Worm (Caenorhabditis elegans) whole organism, mixed stage, embryonic: ENCODE results near the gene clec-255.

Source experiments
- M03D4.4 ChIP-seq: sonication (generic microtip); optimal IDR thresholded peaks from 2 replicates; lab custom pipeline; 2017; ENCODE audit warnings: mild to moderate bottlenecking, missing genetic modification characterization, missing compliant biosample characterization
- bed-3 ChIP-seq: fragments of 200-800 bp; sonication (Bioruptor generic); optimal IDR thresholded peaks from 3 replicates; lab custom pipeline; 2018; ENCODE audit warnings: mild to moderate bottlenecking, missing genetic modification characterization, moderate library complexity, missing compliant biosample characterization
- blmp-1 ChIP-seq: fragments of 150-350 bp; optimal IDR thresholded peaks from 2 replicates; lab custom pipeline; 2014; ENCODE audit warnings: missing biosample characterization, missing genetic modification characterization
- ceh-39 ChIP-seq: fragments of 150-350 bp; optimal IDR thresholded peaks from 2 replicates; lab custom pipeline; 2014; ENCODE audit warnings: missing biosample characterization, missing genetic modification characterization
- ceh-43 ChIP-seq: fragments of 200-800 bp; sonication (Bioruptor generic); optimal IDR thresholded peaks from 2 replicates; lab custom pipeline; 2018; ENCODE audit warnings: mild to moderate bottlenecking, missing genetic modification characterization, moderate library complexity, missing compliant biosample characterization
- ceh-83 ChIP-seq: fragments of 200-800 bp; sonication (Bioruptor generic); optimal IDR thresholded peaks from 2 replicates; lab custom pipeline; 2018; ENCODE audit warnings: mild to moderate bottlenecking, missing genetic modification characterization, missing compliant biosample characterization
- ces-1 ChIP-seq: fragments of 150-350 bp; optimal IDR thresholded peaks from 2 replicates; lab custom pipeline; 2014; ENCODE audit warnings: missing biosample characterization, missing genetic modification reagents, missing genetic modification characterization
- cnd-1 ChIP-seq: fragments of 200-800 bp; sonication (Bioruptor generic); optimal IDR thresholded peaks from 2 replicates; lab custom pipeline; 2018; ENCODE audit warnings: mild to moderate bottlenecking, missing genetic modification characterization, missing compliant biosample characterization
- elt-1 ChIP-seq: sonication (generic microtip); optimal IDR thresholded peaks from 2 replicates; lab custom pipeline; 2017; ENCODE audit warnings: missing genetic modification characterization, mild to moderate bottlenecking, missing compliant biosample characterization, antibody characterized with exemption, moderate library complexity, borderline replicate concordance; ENCODE audit not compliant: insufficient read depth
- elt-3 ChIP-seq: fragments of 150-350 bp; optimal IDR thresholded peaks from 2 replicates; lab custom pipeline; 2014; ENCODE audit warnings: missing biosample characterization, missing genetic modification characterization
- flh-1 ChIP-seq: fragments of 200-800 bp; sonication (Bioruptor generic); optimal IDR thresholded peaks from 2 replicates; lab custom pipeline; 2018; ENCODE audit warnings: mild to moderate bottlenecking, missing genetic modification characterization, moderate library complexity, missing compliant biosample characterization
- ham-2 ChIP-seq: fragments of 200-800 bp; sonication (Bioruptor generic); optimal IDR thresholded peaks from 2 replicates; lab custom pipeline; 2018; ENCODE audit warnings: mild to moderate bottlenecking, missing genetic modification characterization, missing compliant biosample characterization
- hlh-1 ChIP-seq: fragments of 150-350 bp; optimal IDR thresholded peaks from 2 replicates; lab custom pipeline; 2014; ENCODE audit warnings: missing biosample characterization, missing genetic modification reagents, missing genetic modification characterization
- lin-13 ChIP-seq: fragments of 150-350 bp; optimal IDR thresholded peaks from 2 replicates; lab custom pipeline; 2014; ENCODE audit warnings: missing biosample characterization, missing genetic modification characterization
- lin-32 ChIP-seq: fragments of 200-800 bp; sonication (Bioruptor generic); optimal IDR thresholded peaks from 2 replicates; lab custom pipeline; 2018; ENCODE audit warnings: mild to moderate bottlenecking, missing genetic modification characterization, missing compliant biosample characterization
- lsy-2 ChIP-seq: fragments of 150-350 bp; optimal IDR thresholded peaks from 2 replicates; lab custom pipeline; 2014; ENCODE audit warnings: missing biosample characterization, missing genetic modification characterization
- mab-5 ChIP-seq: fragments of 150-350 bp; optimal IDR thresholded peaks from 2 replicates; lab custom pipeline; 2014; ENCODE audit warnings: missing biosample characterization, missing genetic modification characterization
- mep-1 ChIP-seq: fragments of 150-350 bp; optimal IDR thresholded peaks from 2 replicates; lab custom pipeline; 2017; ENCODE audit warnings: missing biosample characterization, missing genetic modification reagents, missing genetic modification characterization, inconsistent platforms
- mls-2 ChIP-seq: sonication (generic microtip); optimal IDR thresholded peaks from 2 replicates; lab custom pipeline; 2016; ENCODE audit warnings: mild to moderate bottlenecking, missing genetic modification characterization, moderate library complexity, missing compliant biosample characterization
- nhr-12 ChIP-seq: fragments of 150-350 bp; optimal IDR thresholded peaks from 2 replicates; lab custom pipeline; 2014; ENCODE audit warnings: missing biosample characterization, missing genetic modification characterization
- nhr-2 ChIP-seq: fragments of 150-350 bp; optimal IDR thresholded peaks from 2 replicates; lab custom pipeline; 2014; ENCODE audit warnings: missing biosample characterization, missing genetic modification characterization
- nhr-237 ChIP-seq: fragments of 150-350 bp; optimal IDR thresholded peaks from 2 replicates; lab custom pipeline; 2014; ENCODE audit warnings: missing biosample characterization, missing genetic modification characterization
- nhr-28 ChIP-seq: fragments of 150-350 bp; optimal IDR thresholded peaks from 2 replicates; lab custom pipeline; 2014; ENCODE audit warnings: missing biosample characterization, missing genetic modification characterization
- pha-4 ChIP-seq: fragments of 150-350 bp; optimal IDR thresholded peaks from 2 replicates; lab custom pipeline; 2018; ENCODE audit warnings: missing biosample characterization, missing genetic modification reagents, missing genetic modification characterization
- sem-2 ChIP-seq: fragments of 200-800 bp; sonication (Bioruptor generic); optimal IDR thresholded peaks from 2 replicates; lab custom pipeline; 2018; ENCODE audit warnings: mild to moderate bottlenecking, missing genetic modification characterization, missing compliant biosample characterization
- snpc-4 ChIP-seq: fragments of 150-350 bp; optimal IDR thresholded peaks from 2 replicates; lab custom pipeline; 2014; ENCODE audit warnings: missing biosample characterization, missing genetic modification characterization
- sptf-1 ChIP-seq: sonication (generic microtip); optimal IDR thresholded peaks from 2 replicates; lab custom pipeline; 2017; ENCODE audit warnings: mild to moderate bottlenecking, missing genetic modification characterization, moderate library complexity, missing compliant biosample characterization
- tbx-8 ChIP-seq: fragments of 200-800 bp; sonication (Bioruptor generic); optimal IDR thresholded peaks from 2 replicates; lab custom pipeline; 2018; ENCODE audit warnings: mild to moderate bottlenecking, missing genetic modification characterization, moderate library complexity, missing compliant biosample characterization
- unc-120 ChIP-seq: sonication (generic microtip); optimal IDR thresholded peaks from 2 replicates; lab custom pipeline; 2017; ENCODE audit warnings: missing genetic modification characterization, missing compliant biosample characterization; ENCODE audit not compliant: poor library complexity, severe bottlenecking
- unc-39 ChIP-seq: fragments of 150-350 bp; optimal IDR thresholded peaks from 2 replicates; lab custom pipeline; 2014; ENCODE audit warnings: missing biosample characterization, missing genetic modification characterization
- unc-62 ChIP-seq: fragments of 150-350 bp; optimal IDR thresholded peaks from 2 replicates; lab custom pipeline; 2014; ENCODE audit warnings: missing biosample characterization, missing genetic modification reagents, missing genetic modification characterization
- zip-8 ChIP-seq: fragments of 150-350 bp; optimal IDR thresholded peaks from 2 replicates; lab custom pipeline; 2014; ENCODE audit warnings: missing biosample characterization, missing genetic modification characterization
- ztf-11 ChIP-seq: fragments of 150-350 bp; optimal IDR thresholded peaks from 2 replicates; lab custom pipeline; 2014; ENCODE audit warnings: missing biosample characterization, missing genetic modification characterization

clec-255 gene

ce11 chrV:18806409-18806808 is 35.9 kb upstream of the clec-255 start, which contains the start of gene sri-10:
Gene sri-10, minus strand, starts transcription at chrV:18806509.
- TF ChIP-seq unc-120 (tag; lab: Kevin White, UChicago) (no peak), unc-62 (GFP tag; lab: Kevin White, UChicago) (no peak), M03D4.4 (tag; lab: Kevin White, UChicago) (no peak), blmp-1 (tag; lab: Kevin White, UChicago) (no peak), flh-1 (GFP tag; lab: Kevin White, UChicago) (no peak), snpc-4 (no peak), unc-39 (tag; lab: Kevin White, UChicago) (no peak), sptf-1 (tag; lab: Kevin White, UChicago) (no peak), lin-13 (no peak), pha-4 (tag; lab: Kevin White, UChicago) (no peak), cnd-1 (tag; lab: Kevin White, UChicago) (no peak), lsy-2 (tag; lab: Kevin White, UChicago) (no peak), ham-2 (GFP tag; lab: Kevin White, UChicago) (no peak), ceh-83 (GFP tag; lab: Kevin White, UChicago) (no peak), ztf-11 (tag; lab: Kevin White, UChicago) (no peak), sem-2 (no peak), elt-1 (tag; lab: Kevin White, UChicago) (no peak)
- TF ChIP-seq, all 35 proteins: peak for 0

ce11 chrV:18803260-18803659 is 32.7 kb upstream of the clec-255 start, which contains the start of gene C54E10.10:
Gene C54E10.10, minus strand, starts transcription at chrV:18803360.
- no peak for TF ChIP-seq flh-1 (GFP tag; lab: Kevin White, UChicago)
- TF ChIP-seq, all 35 proteins: peak for 0

ce11 chrV:18802077-18802476 is 31.6 kb upstream of the clec-255 start, which contains the start of gene C54E10.11:
Gene C54E10.11, minus strand, starts transcription at chrV:18802177.
- TF ChIP-seq ham-2 (GFP tag; lab: Kevin White, UChicago) (no peak), ceh-39 (tag; lab: Kevin White, UChicago) (no peak), zip-8 (tag; lab: Kevin White, UChicago) (no peak), hlh-1 (no peak), snpc-4 (no peak), bed-3 (GFP tag; lab: Kevin White, UChicago) (no peak), pha-4 (tag; lab: Kevin White, UChicago) (no peak), ceh-43 (GFP tag; lab: Kevin White, UChicago) (no peak), ztf-11 (tag; lab: Kevin White, UChicago) (no peak), sem-2 (no peak), mls-2 (tag; lab: Kevin White, UChicago) (no peak), nhr-28 (tag; lab: Kevin White, UChicago) (no peak), elt-1 (tag; lab: Kevin White, UChicago) (no peak), blmp-1 (tag; lab: Kevin White, UChicago) (no peak), nhr-12 (tag; lab: Kevin White, UChicago) (no peak), cnd-1 (tag; lab: Kevin White, UChicago) (no peak), nhr-237 (tag; lab: Kevin White, UChicago) (no peak), tbx-8 (no peak), lin-32 (no peak)

ce11 chrV:18800811-18801210 is 30.3 kb upstream of the clec-255 start, which contains the start of gene nhr-170:
Gene nhr-170, minus strand, starts transcription at chrV:18800826.
- TF ChIP-seq elt-1 (tag; lab: Kevin White, UChicago), result no peak
- TF ChIP-seq ceh-83 (GFP tag; lab: Kevin White, UChicago), result no peak
- no peak for TF ChIP-seq M03D4.4 (tag; lab: Kevin White, UChicago)
- no peak for TF ChIP-seq lsy-2 (tag; lab: Kevin White, UChicago)
- TF ChIP-seq mls-2 (tag; lab: Kevin White, UChicago), result no peak
- no peak for TF ChIP-seq ham-2 (GFP tag; lab: Kevin White, UChicago)
- no peak for TF ChIP-seq unc-120 (tag; lab: Kevin White, UChicago)
- TF ChIP-seq lin-32, result no peak
- TF ChIP-seq snpc-4, result no peak
- no peak for TF ChIP-seq sem-2
- TF ChIP-seq sptf-1 (tag; lab: Kevin White, UChicago), result no peak
- TF ChIP-seq unc-39 (tag; lab: Kevin White, UChicago), result no peak
- no peak for TF ChIP-seq nhr-12 (tag; lab: Kevin White, UChicago)

ce11 chrV:18790658-18791057 is 20.1 kb upstream of the clec-255 start, which contains the start of gene nhr-231:
Gene nhr-231, plus strand, starts transcription at chrV:18790958.
- TF ChIP-seq elt-3 (tag; lab: Kevin White, UChicago) (no peak), lin-13 (no peak), unc-39 (tag; lab: Kevin White, UChicago) (no peak), pha-4 (tag; lab: Kevin White, UChicago) (no peak), nhr-237 (tag; lab: Kevin White, UChicago) (no peak), ztf-11 (tag; lab: Kevin White, UChicago) (no peak), hlh-1 (no peak), nhr-2 (tag; lab: Kevin White, UChicago) (no peak), mep-1 (tag; lab: Kevin White, UChicago) (no peak), M03D4.4 (tag; lab: Kevin White, UChicago) (no peak), mab-5 (no peak), nhr-28 (tag; lab: Kevin White, UChicago) (no peak), ces-1 (GFP tag; lab: Kevin White, UChicago) (no peak), sptf-1 (tag; lab: Kevin White, UChicago) (no peak), ceh-43 (GFP tag; lab: Kevin White, UChicago) (no peak), ham-2 (GFP tag; lab: Kevin White, UChicago) (no peak), elt-1 (tag; lab: Kevin White, UChicago) (no peak), lin-32 (no peak)
- TF ChIP-seq, all 35 proteins: peak for 0
